Fruit fly (Drosophila melanogaster): ENCODE measurements around the gene Spase22-23.
A peak's percentile ranks its signal among the peaks of the same experiment; 100 is the strongest.

Spase22-23 gene

DNA sequence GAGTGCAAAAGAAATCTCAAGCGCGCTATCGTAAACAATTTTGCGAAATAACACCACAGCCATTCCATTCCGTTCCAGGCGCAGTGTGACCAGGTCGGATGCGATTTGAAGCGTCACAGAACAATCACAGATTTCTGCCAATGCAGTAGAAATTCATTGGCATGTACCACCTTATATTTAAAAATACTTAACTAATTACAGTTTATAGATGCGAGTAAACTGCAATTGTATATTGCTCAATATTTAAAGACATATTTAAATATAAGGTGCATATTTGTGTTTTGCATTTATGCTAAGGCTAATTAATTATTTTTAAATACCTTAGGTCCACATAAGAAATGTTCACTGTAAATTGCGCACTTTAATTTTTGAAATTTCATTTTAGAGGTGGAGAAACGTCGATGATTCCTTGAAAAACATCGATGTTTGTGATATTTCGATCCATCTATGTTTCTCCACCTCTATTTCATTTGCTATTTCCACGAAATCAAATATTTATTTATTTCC, 36.4 kb downstream of the Spase22-23 start, which contains the start of the genes SMC6 and CG6204 (continued):
- peak; percentile 75 for TF ChIP-seq dimm (GFP tag; IDR thresholded peaks at IDR 0.05)
- TF ChIP-seq Ssrp (tag; optimal IDR thresholded peaks at IDR 0.05): peak; percentile 92
- no peak for TF ChIP-seq prd (optimal IDR thresholded peaks at IDR 0.05)
- TF ChIP-seq prd (GFP tag; IDR thresholded peaks at IDR 0.05): peak; percentile 97
- TF ChIP-seq CG30431 (GFP tag; optimal IDR thresholded peaks at IDR 0.05): peak; percentile 85
- peak; percentile 44 for TF ChIP-seq Atf3 (GFP tag; optimal IDR thresholded peaks at IDR 0.05)
- TF ChIP-seq Six4 (GFP tag; optimal IDR thresholded peaks at IDR 0.05): peak; percentile 84
- no peak for TF ChIP-seq nerfin-2 (GFP tag; IDR thresholded peaks at IDR 0.05; ENCODE audit: partially characterized antibody)
- no peak for TF ChIP-seq CG14860 (GFP tag; IDR thresholded peaks at IDR 0.05; ENCODE audit: partially characterized antibody)
- TF ChIP-seq CG2199 (GFP tag; IDR thresholded peaks at IDR 0.05): peak; percentile 88; the same call in 2 of the 3 replicates
- TF ChIP-seq CG18262 (tag; optimal IDR thresholded peaks at IDR 0.05): peak; percentile 95
- TF ChIP-seq Dip2 (GFP tag; IDR thresholded peaks at IDR 0.05): peak; percentile 57
- peak; percentile 90 for TF ChIP-seq Taf1 (GFP tag; IDR thresholded peaks at IDR 0.05)
- peak; percentile 95 for TF ChIP-seq H2.0 (GFP tag; IDR thresholded peaks at IDR 0.05)
- TF ChIP-seq Eip74EF (GFP tag; optimal IDR thresholded peaks at IDR 0.05): peak in 1 of 2 experiments; percentile 91
- TF ChIP-seq ERR (GFP tag; optimal IDR thresholded peaks at IDR 0.05): peak; percentile 64
- peak; percentile 89 for TF ChIP-seq Sox100B (GFP tag; optimal IDR thresholded peaks at IDR 0.05)
- TF ChIP-seq luna (GFP tag; optimal IDR thresholded peaks at IDR 0.05): peak; percentile 53
- TF ChIP-seq CG42726 (GFP tag; IDR thresholded peaks at IDR 0.05; ENCODE audit: partially characterized antibody): no peak
- TF ChIP-seq dysf (GFP tag; IDR thresholded peaks at IDR 0.05): peak; percentile 97
- TF ChIP-seq Ravus (GFP tag; IDR thresholded peaks at IDR 0.05): peak; percentile 90
- peak; percentile 94 for TF ChIP-seq Hmr (GFP tag; optimal IDR thresholded peaks at IDR 0.05)
- TF ChIP-seq gfzf (GFP tag; optimal IDR thresholded peaks at IDR 0.05): peak; percentile 77
- peak; percentile 94 for TF ChIP-seq CG1603 (tag; optimal IDR thresholded peaks at IDR 0.05)
- TF ChIP-seq hth (optimal IDR thresholded peaks at IDR 0.05): no peak
- TF ChIP-seq CG1792 (GFP tag; optimal IDR thresholded peaks at IDR 0.05): peak; percentile 72
- TF ChIP-seq unpg (GFP tag; optimal IDR thresholded peaks at IDR 0.05): peak; percentile 97
- peak; percentile 90 for TF ChIP-seq so (GFP tag; IDR thresholded peaks at IDR 0.05)
- TF ChIP-seq amos (GFP tag; IDR thresholded peaks at IDR 0.05; ENCODE audit: partially characterized antibody): peak; percentile 60; the same call in 1 of the 2 replicates
- TF ChIP-seq sc (optimal IDR thresholded peaks at IDR 0.05): no peak
- peak; percentile 78 for TF ChIP-seq sc (GFP tag; optimal IDR thresholded peaks at IDR 0.05)
- peak; percentile 85 for TF ChIP-seq ewg (GFP tag; optimal IDR thresholded peaks at IDR 0.05)
- peak; percentile 62 for TF ChIP-seq TFAM (GFP tag; optimal IDR thresholded peaks at IDR 0.05)
- TF ChIP-seq Xrp1 (GFP tag; IDR thresholded peaks at IDR 0.05): peak; percentile 95
- peak; percentile 95 for TF ChIP-seq lab (GFP tag; optimal IDR thresholded peaks at IDR 0.05)
- TF ChIP-seq zfh2 (GFP tag; optimal IDR thresholded peaks at IDR 0.05): peak; percentile 83
- TF ChIP-seq sna (GFP tag; IDR thresholded peaks at IDR 0.05; ENCODE audit: partially characterized antibody): no peak
- TF ChIP-seq CG8924 (tag; optimal IDR thresholded peaks at IDR 0.05): peak; percentile 95
- peak; percentile 82 for TF ChIP-seq CG6854 (GFP tag; optimal IDR thresholded peaks at IDR 0.05)
- peak; percentile 46 for TF ChIP-seq en (GFP tag; optimal IDR thresholded peaks at IDR 0.05)
- TF ChIP-seq sd (tag; optimal IDR thresholded peaks at IDR 0.05): peak; percentile 92
- TF ChIP-seq Scr (GFP tag; IDR thresholded peaks at IDR 0.05; ENCODE audit: partially characterized antibody): peak; percentile 59
- peak; percentile 63 for TF ChIP-seq NC2α (GFP tag; optimal IDR thresholded peaks at IDR 0.05)
- TF ChIP-seq zf30C (GFP tag; optimal IDR thresholded peaks at IDR 0.05): no peak
- TF ChIP-seq CG17802 (tag; optimal IDR thresholded peaks at IDR 0.05): peak; percentile 75
- TF ChIP-seq Hey (tag; optimal IDR thresholded peaks at IDR 0.05): peak; percentile 35
- peak; percentile 84 for TF ChIP-seq D19B (GFP tag; optimal IDR thresholded peaks at IDR 0.05)
- peak; percentile 88 for TF ChIP-seq E2f2 (GFP tag; IDR thresholded peaks at IDR 0.05)
- no peak for TF ChIP-seq MESR4 (GFP tag; optimal IDR thresholded peaks at IDR 0.05)
- TF ChIP-seq gcm (GFP tag; optimal IDR thresholded peaks at IDR 0.05): peak; percentile 92
